Fruit fly (Drosophila melanogaster): Measurements from ENCODE around the gene spidey.

dm6 chrX:7873172-7873930, 35.4 kb upstream of the spidey start, which contains the start of gene dec:
- TF ChIP-seq fd96Ca (GFP tag; IDR thresholded peaks at IDR 0.05) (no peak), CG34367 (tag; optimal IDR thresholded peaks at IDR 0.05) (no peak), CG12605 (GFP tag; IDR thresholded peaks at IDR 0.05) (no peak), CG13204 (GFP tag; optimal IDR thresholded peaks at IDR 0.05) (no peak), CG10348 (GFP tag; IDR thresholded peaks at IDR 0.05) (no peak), CG9948 (tag; optimal IDR thresholded peaks at IDR 0.05) (no peak), Ets98B (GFP tag; IDR thresholded peaks at IDR 0.05) (no peak), Pif1A (GFP tag; optimal IDR thresholded peaks at IDR 0.05) (no peak), CG15710 (tag; optimal IDR thresholded peaks at IDR 0.05) (no peak)

Data from whole organism, pupa.